Worm (Caenorhabditis elegans) whole organism, L4 larva: ENCODE results near the gene arle-14.

ENCODE experiments used
- F37D6.2 ChIP-seq: sonication (generic microtip); optimal IDR thresholded peaks from 2 replicates; lab custom pipeline; 2016; ENCODE audit warnings: mild to moderate bottlenecking, missing genetic modification characterization, missing compliant biosample characterization
- daf-12 ChIP-seq: fragments of 150-350 bp; optimal IDR thresholded peaks from 2 replicates; lab custom pipeline; 2014; ENCODE audit warnings: missing biosample characterization, missing genetic modification reagents, missing genetic modification characterization
- daf-19 ChIP-seq: fragments of 200-800 bp; sonication (Bioruptor generic); conservative IDR thresholded peaks from 2 replicates; pipeline ENCODE4 v1.3.6; 2022; ENCODE audit warnings: missing genetic modification characterization, missing compliant biosample characterization
- dmd-8 ChIP-seq: fragments of 200-800 bp; sonication (Bioruptor generic); IDR thresholded peaks from 2 replicates; pipeline ENCODE4 v1.3.6; 2022; ENCODE audit warnings: missing genetic modification characterization, missing compliant biosample characterization
- egl-43 ChIP-seq: fragments of 200-800 bp; sonication (Bioruptor generic); IDR thresholded peaks from 2 replicates; pipeline ENCODE4 v1.3.6; 2022; ENCODE audit warnings: missing genetic modification reagents, missing genetic modification characterization, missing compliant biosample characterization
- fkh-10 ChIP-seq: fragments of 150-350 bp; optimal IDR thresholded peaks from 2 replicates; lab custom pipeline; 2014; ENCODE audit warnings: missing biosample characterization, missing genetic modification reagents, missing genetic modification characterization
- lin-38 ChIP-seq: fragments of 200-800 bp; sonication (Bioruptor generic); IDR thresholded peaks from 2 replicates; pipeline ENCODE4 v1.3.6; 2022; ENCODE audit warnings: missing genetic modification reagents, missing genetic modification characterization, missing compliant biosample characterization
- lir-3 ChIP-seq: sonication (generic microtip); optimal IDR thresholded peaks from 2 replicates; lab custom pipeline; 2016; ENCODE audit warnings: mild to moderate bottlenecking, missing genetic modification characterization, missing compliant biosample characterization
- madf-5 ChIP-seq, 2 experiments: fragments of 200-800 bp; sonication (Bioruptor generic); IDR thresholded peaks; 2 replicates each; pipeline ENCODE4 v1.3.6; 2022; ENCODE audit warnings: missing compliant biosample characterization in 2 of 2, missing genetic modification characterization in 2 of 2
- nhr-28 ChIP-seq: fragments of 150-350 bp; optimal IDR thresholded peaks from 2 replicates; lab custom pipeline; 2014; ENCODE audit warnings: missing biosample characterization, missing genetic modification characterization
- nhr-41 ChIP-seq: fragments of 200-800 bp; sonication (Bioruptor generic); IDR thresholded peaks from 2 replicates; pipeline ENCODE4 v1.3.6; 2022; ENCODE audit warnings: missing genetic modification reagents, missing genetic modification characterization, missing compliant biosample characterization
- nhr-77 ChIP-seq: fragments of 150-350 bp; optimal IDR thresholded peaks from 2 replicates; lab custom pipeline; 2014; ENCODE audit warnings: missing biosample characterization, missing genetic modification characterization
- snpc-1.2 ChIP-seq: fragments of 200-800 bp; sonication (Bioruptor generic); IDR thresholded peaks from 2 replicates; pipeline ENCODE4 v1.3.6; 2022; ENCODE audit warnings: missing genetic modification reagents, missing genetic modification characterization, missing compliant biosample characterization
- unc-62 ChIP-seq, 3 experiments: fragments of 150-350 bp in 1 of 3; sonication (generic microtip); optimal IDR thresholded peaks in 2 of 3; peaks in 1 of 3; 1 replicate in 1 of 3; 2 replicates in 2 of 3; lab custom pipeline; 2014 to 2017; ENCODE audit warnings: missing biosample characterization in 3 of 3, missing genetic modification characterization in 3 of 3, missing genetic modification reagents in 3 of 3, missing genotype in 1 of 3

Gene arle-14

DNA sequence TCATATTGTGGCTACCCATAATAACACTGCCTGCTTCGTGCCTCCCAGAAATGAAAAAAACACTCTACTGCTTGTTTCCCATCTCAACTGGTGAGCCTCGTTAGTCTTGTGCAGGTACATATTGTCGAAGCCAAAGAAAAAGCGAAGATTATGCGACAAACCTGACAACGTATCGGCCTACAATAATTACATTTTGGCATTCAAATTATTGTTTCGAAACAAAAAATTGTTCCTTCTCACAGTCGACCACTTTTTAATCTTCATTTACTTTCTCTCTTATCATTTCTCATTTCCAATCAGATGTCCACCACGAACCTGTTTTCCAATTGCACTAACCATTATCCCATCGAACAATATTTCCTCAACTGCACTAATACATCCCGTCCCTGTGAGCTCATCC, 50.4 kb downstream of the arle-14 start, which contains the start of gene B0244.15:
Gene B0244.15, plus strand, starts transcription at position 301 of the 400 bp plus-strand sequence.
- TF ChIP-seq daf-12 (no peak), egl-43 (GFP tag; lab: Robert Waterston, UW) (no peak), unc-62 (GFP tag; optimal IDR thresholded peaks at IDR 0.05 in 1 of 2; lab: Kevin White, UChicago) (no peak), unc-62 (tag; optimal IDR thresholded peaks at IDR 0.05; lab: Kevin White, UChicago) (no peak), nhr-77 (no peak), nhr-41 (GFP tag; lab: Robert Waterston, UW) (no peak), lin-38 (no peak), fkh-10 (no peak), dmd-8 (no peak), snpc-1.2 (GFP tag; lab: Robert Waterston, UW) (no peak), nhr-28 (no peak), F37D6.2 (tag; lab: Kevin White, UChicago) (no peak), lir-3 (tag; lab: Kevin White, UChicago) (no peak), daf-19 (no peak), madf-5 (GFP tag; IDR thresholded peaks at IDR 0.05; lab: Robert Waterston, UW) (no peak)
